Fruit fly (Drosophila melanogaster) whole organism, pupa: Measurements from ENCODE around the gene Smox.

Source experiments
- CG10348 ChIP-seq: fragments of 200-800 bp; sonication (Bioruptor generic); IDR thresholded peaks from 2 replicates; pipeline ENCODE4 v1.3.6; 2022; ENCODE audit warnings: missing biosample characterization, missing genetic modification characterization
- CG12605 ChIP-seq: fragments of 200-800 bp; sonication (Bioruptor generic); IDR thresholded peaks from 2 replicates; pipeline ENCODE4 v1.3.6; 2022; ENCODE audit warnings: missing biosample characterization, missing genetic modification characterization
- CG13204 ChIP-seq: fragments of 200-800 bp; sonication (Bioruptor generic); optimal IDR thresholded peaks from 2 replicates; lab custom pipeline; 2018; ENCODE audit warnings: missing biosample characterization, mild to moderate bottlenecking, missing genetic modification characterization, moderate library complexity
- CG14655 ChIP-seq: fragments of 200-800 bp; sonication (Bioruptor generic); optimal IDR thresholded peaks from 3 replicates; lab custom pipeline; 2017; ENCODE audit warnings: mild to moderate bottlenecking, missing biosample characterization, missing genetic modification reagents, missing genetic modification characterization
- CG15710 ChIP-seq: fragments of 200-800 bp; sonication (Bioruptor generic); optimal IDR thresholded peaks from 2 replicates; lab custom pipeline; 2018; ENCODE audit warnings: missing biosample characterization, mild to moderate bottlenecking, missing genetic modification characterization, moderate library complexity
- CG17806 ChIP-seq: fragments of 200-800 bp; sonication (Bioruptor generic); optimal IDR thresholded peaks from 2 replicates; lab custom pipeline; 2018; ENCODE audit warnings: missing biosample characterization, mild to moderate bottlenecking, missing genetic modification characterization, moderate library complexity
- CG32121 ChIP-seq: fragments of 200-800 bp; sonication (Bioruptor generic); IDR thresholded peaks from 2 replicates; pipeline ENCODE4 v1.3.6; 2022; ENCODE audit warnings: missing biosample characterization, missing genetic modification characterization
- CG34367 ChIP-seq: fragments of 200-800 bp; sonication (Bioruptor generic); optimal IDR thresholded peaks from 2 replicates; lab custom pipeline; 2018; ENCODE audit warnings: missing biosample characterization, mild to moderate bottlenecking, missing genetic modification characterization
- CG4496 ChIP-seq: fragments of 200-800 bp; sonication (Bioruptor generic); IDR thresholded peaks from 3 replicates; pipeline ENCODE4 v1.3.6; 2022; ENCODE audit warnings: missing biosample characterization, missing genetic modification characterization
- CG8159 ChIP-seq: fragments of 200-800 bp; sonication (Bioruptor generic); optimal IDR thresholded peaks from 3 replicates; lab custom pipeline; 2018; ENCODE audit warnings: missing biosample characterization, mild to moderate bottlenecking, missing genetic modification characterization, moderate library complexity
- CG8301 ChIP-seq: fragments of 200-800 bp; sonication (Bioruptor generic); optimal IDR thresholded peaks from 2 replicates; lab custom pipeline; 2018; ENCODE audit warnings: missing biosample characterization, mild to moderate bottlenecking, missing genetic modification characterization
- CG9948 ChIP-seq: fragments of 200-800 bp; sonication (Bioruptor generic); optimal IDR thresholded peaks from 2 replicates; lab custom pipeline; 2018; ENCODE audit warnings: missing biosample characterization, mild to moderate bottlenecking, missing genetic modification characterization, moderate library complexity
- D1 ChIP-seq: fragments of 200-800 bp; sonication (Bioruptor generic); optimal IDR thresholded peaks from 2 replicates; lab custom pipeline; 2018; ENCODE audit warnings: missing biosample characterization, mild to moderate bottlenecking, missing genetic modification characterization, moderate library complexity
- EcR ChIP-seq: fragments of 200-800 bp; sonication (Bioruptor generic); optimal IDR thresholded peaks from 3 replicates; lab custom pipeline; 2019; ENCODE audit warnings: missing biosample characterization, missing genetic modification characterization, mild to moderate bottlenecking, moderate library complexity, missing genetic modification reagents
- Ets98B ChIP-seq: fragments of 200-800 bp; sonication (Bioruptor generic); IDR thresholded peaks from 2 replicates; pipeline ENCODE4 v1.3.6; 2022; ENCODE audit warnings: missing biosample characterization, missing genetic modification characterization
- Pif1A ChIP-seq: fragments of 200-800 bp; sonication (Bioruptor generic); optimal IDR thresholded peaks from 3 replicates; lab custom pipeline; 2016; ENCODE audit warnings: missing biosample characterization, missing genetic modification characterization
- Pif1B ChIP-seq: fragments of 200-800 bp; sonication (Bioruptor generic); optimal IDR thresholded peaks from 3 replicates; lab custom pipeline; 2016; ENCODE audit warnings: missing biosample characterization, missing genetic modification characterization
- Snoo ChIP-seq: fragments of 200-800 bp; sonication (Bioruptor generic); optimal IDR thresholded peaks from 3 replicates; lab custom pipeline; 2017; ENCODE audit warnings: missing biosample characterization, mild to moderate bottlenecking, missing genetic modification characterization, inconsistent platforms
- fd96Ca ChIP-seq: fragments of 200-800 bp; sonication (Bioruptor generic); IDR thresholded peaks from 3 replicates; pipeline ENCODE4 v1.3.6; 2022; ENCODE audit warnings: missing biosample characterization, missing genetic modification characterization
- gl ChIP-seq: fragments of 200-800 bp; sonication (Bioruptor generic); optimal IDR thresholded peaks from 2 replicates; lab custom pipeline; 2018; ENCODE audit warnings: missing biosample characterization, mild to moderate bottlenecking, missing genetic modification characterization
- rn ChIP-seq: fragments of 200-800 bp; sonication (Bioruptor generic); IDR thresholded peaks from 2 replicates; pipeline ENCODE4 v1.3.6; 2022; ENCODE audit warnings: missing biosample characterization, missing genetic modification characterization

The Smox gene

DNA sequence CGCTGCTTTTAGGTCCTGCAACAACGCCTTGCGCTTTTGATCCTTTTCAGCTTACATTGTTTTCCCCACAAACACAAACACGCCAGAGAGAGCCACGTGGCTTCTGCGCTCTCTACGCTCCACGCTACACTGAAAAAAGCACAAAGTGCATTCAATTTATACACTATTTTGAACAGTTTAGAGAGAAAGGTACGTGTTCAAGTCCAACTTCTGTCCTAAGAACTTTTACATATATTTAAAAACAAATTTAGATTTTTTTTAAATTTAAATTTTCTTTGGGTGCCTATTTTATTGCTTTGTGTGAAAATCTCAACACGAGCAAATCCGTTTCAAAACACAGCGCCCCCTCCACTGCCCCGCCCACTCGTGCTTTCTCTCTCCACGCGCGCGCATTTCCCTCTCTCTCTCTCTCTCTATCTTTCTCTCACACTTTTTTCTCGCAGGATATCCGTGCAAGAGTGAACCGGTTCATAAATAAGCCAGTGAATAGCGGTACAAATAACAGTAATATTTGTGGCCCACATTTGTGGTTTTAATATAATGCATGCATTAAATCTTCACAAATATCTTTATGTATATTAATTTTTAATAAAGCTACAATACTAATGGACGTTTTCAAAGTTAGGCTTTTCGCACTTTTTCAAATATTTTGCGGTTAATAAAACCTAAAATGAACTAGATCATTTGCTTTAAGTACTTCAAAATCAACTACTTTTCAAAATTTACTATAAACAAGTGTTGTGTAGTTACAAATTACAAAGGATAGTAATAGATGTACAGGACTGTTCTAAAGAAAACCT is 41.9 kb downstream of the Smox start:
- TF ChIP-seq CG9948 (tag; lab: Kevin White, UChicago) = peak; percentile 81
- no peak for TF ChIP-seq EcR (GFP tag; lab: Kevin White, UChicago)
- TF ChIP-seq CG10348 (GFP tag; lab: Robert Waterston, UW) = 0 out of 2 replicates have a peak, but pooled peaks have one; percentile 24
- peak; percentile 82 for TF ChIP-seq CG8159
- TF ChIP-seq Pif1B = peak; percentile 70
- TF ChIP-seq Ets98B = peak; percentile 91
- TF ChIP-seq rn (GFP tag; lab: Robert Waterston, UW) = peak; percentile 25; the same call in 1 of the 2 replicates
- peak; percentile 85 for TF ChIP-seq CG12605
- TF ChIP-seq CG13204 (GFP tag; lab: Kevin White, UChicago) = peak; percentile 46
- TF ChIP-seq gl (tag; lab: Kevin White, UChicago) = peak; percentile 55
- peak; percentile 87 for TF ChIP-seq CG32121 (GFP tag; lab: Robert Waterston, UW)
- TF ChIP-seq Snoo = peak; percentile 54
- peak; percentile 93 for TF ChIP-seq CG4496 (GFP tag; lab: Robert Waterston, UW)
- peak; percentile 79 for TF ChIP-seq CG17806 (tag; lab: Kevin White, UChicago)
- peak; percentile 77 for TF ChIP-seq CG15710
- peak; percentile 34 for TF ChIP-seq D1
- peak; percentile 83 for TF ChIP-seq CG14655 (GFP tag; lab: Kevin White, UChicago)
- TF ChIP-seq CG8301 (tag; lab: Kevin White, UChicago) = peak; percentile 75
- TF ChIP-seq fd96Ca = peak; percentile 84
- TF ChIP-seq CG34367 = peak; percentile 71
- peak; percentile 78 for TF ChIP-seq Pif1A (GFP tag; lab: Kevin White, UChicago)
- TF ChIP-seq, all 21 proteins: peak for 20

DNA sequence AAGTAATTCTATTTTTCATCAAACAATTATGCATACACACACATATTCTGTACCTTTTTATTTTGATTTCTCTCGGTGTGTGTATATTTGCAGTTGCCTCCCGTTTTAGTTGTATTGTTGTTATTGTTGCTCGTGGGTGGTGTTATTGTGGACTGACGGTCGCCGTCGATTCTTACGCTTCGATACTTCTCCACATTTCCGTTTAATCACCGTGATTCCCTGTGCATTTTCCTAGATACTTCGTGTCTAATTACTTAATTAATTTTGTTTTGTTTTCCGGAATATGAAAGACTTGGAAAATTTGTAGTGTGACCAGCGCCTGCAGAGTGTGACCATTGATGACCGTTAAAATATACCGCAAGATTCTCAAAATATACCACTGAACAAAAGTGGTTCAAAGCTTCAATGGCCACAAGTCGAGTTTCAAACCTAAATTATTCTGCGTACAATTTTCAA is 48.3 kb downstream of the Smox start, which contains the start of gene UbcE2H:
Gene UbcE2H (minus strand): TSS at position 343 of the 456 bp plus-strand sequence.
- peak; percentile 36 for TF ChIP-seq Pif1A (GFP tag; lab: Kevin White, UChicago)
- no peak for TF ChIP-seq CG8159
- peak; percentile 39 for TF ChIP-seq D1
- TF ChIP-seq EcR (GFP tag; lab: Kevin White, UChicago) = no peak
- TF ChIP-seq Pif1B = peak; percentile 28

DNA sequence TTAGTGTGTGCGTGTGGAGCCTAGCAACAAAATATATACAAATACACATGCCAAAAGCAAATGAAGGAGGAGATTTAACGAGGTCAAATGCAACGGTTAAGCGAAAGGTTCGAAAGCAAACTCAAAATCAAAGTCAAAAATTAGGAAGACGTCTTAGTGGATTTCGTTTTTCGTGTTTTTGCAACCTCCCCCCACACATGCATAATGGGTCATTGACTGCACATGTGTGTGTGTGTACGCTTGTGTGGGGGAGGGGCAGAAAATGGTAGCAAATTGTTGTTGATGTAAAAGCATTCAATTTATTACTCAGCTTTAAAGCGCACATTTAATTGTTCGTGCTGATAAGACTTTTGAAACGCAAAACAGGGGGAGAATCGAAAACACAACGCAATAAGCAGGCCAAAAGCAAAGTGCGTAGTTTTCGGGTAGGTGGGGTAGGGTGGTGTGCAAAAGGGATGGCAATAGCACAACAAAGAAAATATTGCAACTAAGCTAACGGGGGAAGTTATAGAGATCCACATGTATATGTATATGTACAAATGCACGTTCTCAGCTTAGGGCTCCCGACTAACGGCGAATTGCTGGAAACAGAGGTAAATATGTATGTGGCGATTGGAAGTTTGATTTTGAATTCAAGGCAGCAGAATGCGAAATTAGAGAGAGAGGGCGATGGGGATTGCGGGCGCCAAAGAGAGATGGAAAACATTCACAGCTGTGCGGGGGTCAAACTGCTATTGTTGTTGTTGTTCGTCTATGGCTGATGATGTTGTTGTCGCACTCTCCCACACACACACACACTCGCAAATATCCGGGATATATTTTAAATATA is 49.0 kb downstream of the Smox start:
- TF ChIP-seq CG4496 (GFP tag; lab: Robert Waterston, UW) = no peak
- peak; percentile 93 for TF ChIP-seq EcR (GFP tag; lab: Kevin White, UChicago)
- no peak for TF ChIP-seq fd96Ca
- TF ChIP-seq Pif1B = no peak
- TF ChIP-seq CG8159 = peak; percentile 35
- no peak for TF ChIP-seq CG14655 (GFP tag; lab: Kevin White, UChicago)
- TF ChIP-seq CG13204 (GFP tag; lab: Kevin White, UChicago) = no peak

DNA sequence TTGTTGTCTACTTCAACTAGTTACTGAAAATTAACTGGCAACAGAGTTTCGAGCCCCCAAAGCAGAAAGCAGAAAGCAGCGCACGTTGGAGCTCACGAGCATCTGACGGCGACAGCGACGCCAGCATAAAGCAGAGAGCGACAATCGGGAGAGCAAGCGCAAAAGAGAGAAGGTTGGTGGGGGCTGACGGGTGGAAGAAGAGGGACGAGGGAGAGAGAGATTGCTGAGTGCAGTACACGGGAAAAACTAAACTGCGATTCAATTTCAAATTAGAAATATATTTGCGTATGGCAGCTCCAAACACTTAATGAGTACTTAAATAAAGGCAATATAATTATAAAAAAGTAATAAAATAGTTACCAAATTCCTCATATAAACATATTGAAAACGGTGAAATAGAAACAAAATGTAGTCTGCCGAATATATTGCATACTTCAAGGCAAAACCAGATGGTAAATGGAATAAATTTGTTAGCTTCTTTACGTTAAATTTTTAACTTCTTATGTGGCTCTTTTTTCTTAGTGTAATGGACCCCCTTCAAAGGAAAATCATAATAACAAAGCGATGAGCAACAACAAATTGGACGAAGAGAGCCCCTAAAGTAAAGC is 49.9 kb downstream of the Smox start:
- peak; percentile 72; the same call in 2 of the 3 replicates for TF ChIP-seq fd96Ca
- peak; percentile 97 for TF ChIP-seq CG8159
- peak; percentile 97 for TF ChIP-seq CG15710
- peak; percentile 93 for TF ChIP-seq Pif1B
- TF ChIP-seq rn (GFP tag; lab: Robert Waterston, UW) = peak; percentile 83
- peak; percentile 95 for TF ChIP-seq CG17806 (tag; lab: Kevin White, UChicago)
- peak; percentile 87 for TF ChIP-seq CG13204 (GFP tag; lab: Kevin White, UChicago)
- TF ChIP-seq CG32121 (GFP tag; lab: Robert Waterston, UW) = peak; percentile 95
- TF ChIP-seq CG8301 (tag; lab: Kevin White, UChicago) = peak; percentile 95
- TF ChIP-seq gl (tag; lab: Kevin White, UChicago) = peak; percentile 84
- peak; percentile 85 for TF ChIP-seq CG10348 (GFP tag; lab: Robert Waterston, UW)
- peak; percentile 92 for TF ChIP-seq CG34367
- peak; percentile 93 for TF ChIP-seq Ets98B
- TF ChIP-seq CG4496 (GFP tag; lab: Robert Waterston, UW) = peak; percentile 95
- peak; percentile 98 for TF ChIP-seq CG14655 (GFP tag; lab: Kevin White, UChicago)
- TF ChIP-seq Snoo = peak; percentile 94
- TF ChIP-seq D1 = peak; percentile 87
- TF ChIP-seq Pif1A (GFP tag; lab: Kevin White, UChicago) = peak; percentile 91
- no peak for TF ChIP-seq EcR (GFP tag; lab: Kevin White, UChicago)
- peak; percentile 90 for TF ChIP-seq CG12605
- peak; percentile 95 for TF ChIP-seq CG9948 (tag; lab: Kevin White, UChicago)

DNA sequence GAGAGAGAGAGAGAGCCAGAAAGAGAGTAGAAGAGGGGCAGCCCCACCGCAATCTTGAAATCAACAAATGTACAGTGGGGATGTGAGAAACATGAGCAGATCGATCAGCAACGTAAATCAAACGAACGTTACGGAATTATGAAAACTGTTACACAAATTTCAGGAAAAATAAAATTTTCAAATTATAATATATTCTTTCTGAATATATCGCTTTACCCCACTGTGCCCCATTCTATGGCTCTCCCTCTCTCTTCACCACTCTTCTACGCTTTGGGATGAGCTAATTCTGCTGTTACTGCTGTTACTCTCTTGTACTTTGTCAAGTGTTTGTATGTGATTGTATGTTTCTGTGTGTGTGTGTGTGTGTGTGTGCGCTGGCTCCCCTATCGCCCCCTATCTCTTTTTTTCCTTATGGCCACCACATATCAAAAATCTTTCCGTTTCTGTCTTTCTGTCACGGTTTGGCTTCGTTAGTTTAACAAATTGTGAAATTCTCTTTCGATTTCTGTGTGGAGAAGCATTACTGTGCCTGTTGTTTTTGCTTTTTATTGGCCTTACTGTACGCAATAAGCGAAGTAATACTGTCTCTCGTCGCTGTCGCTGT is 51.0 kb downstream of the Smox start:
- TF ChIP-seq Snoo (peak; percentile 94), CG4496 (GFP tag; lab: Robert Waterston, UW) (peak; percentile 99), CG9948 (tag; lab: Kevin White, UChicago) (peak; percentile 94), rn (GFP tag; lab: Robert Waterston, UW) (peak; percentile 97), CG15710 (peak; percentile 92), fd96Ca (peak; percentile 99), CG14655 (GFP tag; lab: Kevin White, UChicago) (peak; percentile 97), gl (tag; lab: Kevin White, UChicago) (peak; percentile 86), D1 (peak; percentile 83), Pif1B (peak; percentile 97), CG34367 (peak; percentile 95), Pif1A (GFP tag; lab: Kevin White, UChicago) (peak; percentile 96), CG10348 (GFP tag; lab: Robert Waterston, UW) (peak; percentile 91), Ets98B (peak; percentile 99), CG8159 (peak; percentile 94), CG17806 (tag; lab: Kevin White, UChicago) (peak; percentile 95), CG13204 (GFP tag; lab: Kevin White, UChicago) (peak; percentile 84), EcR (GFP tag; lab: Kevin White, UChicago) (peak; percentile 28), CG8301 (tag; lab: Kevin White, UChicago) (peak; percentile 96), CG12605 (peak; percentile 98), CG32121 (GFP tag; lab: Robert Waterston, UW) (peak; percentile 98)
